Fruit fly (Drosophila melanogaster) whole organism, embryonic: ENCODE results near the gene Stim.
A peak's percentile ranks its signal among the peaks of the same experiment; 100 is the strongest.

Experiments
- Adf1 ChIP-seq: fragments of 200-800 bp; sonication (Bioruptor generic); IDR thresholded peaks from 2 replicates; pipeline ENCODE4 v1.3.6; 2022; ENCODE audit warnings: missing biosample characterization, missing genetic modification characterization
- BEAF-32 ChIP-seq: fragments of 200-800 bp; sonication (Bioruptor generic); optimal IDR thresholded peaks from 3 replicates; lab custom pipeline; 2017; ENCODE audit warnings: missing biosample characterization, missing genetic modification characterization, mild to moderate bottlenecking, moderate library complexity, missing genetic modification reagents
- CG12391 ChIP-seq: fragments of 200-800 bp; sonication (Bioruptor generic); optimal IDR thresholded peaks from 3 replicates; lab custom pipeline; 2018; ENCODE audit warnings: missing biosample characterization, mild to moderate bottlenecking, missing genetic modification characterization, moderate library complexity
- CG12659 ChIP-seq: fragments of 200-800 bp; sonication (Bioruptor generic); optimal IDR thresholded peaks from 3 replicates; lab custom pipeline; 2017; ENCODE audit warnings: mild to moderate bottlenecking, missing biosample characterization, missing genetic modification reagents, missing genetic modification characterization
- CG13296 ChIP-seq: fragments of 200-800 bp; sonication (Bioruptor generic); optimal IDR thresholded peaks from 3 replicates; lab custom pipeline; 2018; ENCODE audit warnings: missing biosample characterization, mild to moderate bottlenecking, missing genetic modification characterization
- CG15073 ChIP-seq: fragments of 200-800 bp; sonication (Bioruptor generic); optimal IDR thresholded peaks from 2 replicates; lab custom pipeline; 2016; ENCODE audit warnings: missing biosample characterization, missing genetic modification characterization
- CG1647 ChIP-seq: fragments of 200-800 bp; sonication (Bioruptor generic); optimal IDR thresholded peaks from 3 replicates; lab custom pipeline; 2016; ENCODE audit warnings: missing biosample characterization, missing genetic modification characterization
- CG17361 ChIP-seq: fragments of 200-800 bp; sonication (Bioruptor generic); IDR thresholded peaks from 3 replicates; pipeline ENCODE4 v1.3.6; 2022; ENCODE audit warnings: missing biosample characterization, missing genetic modification characterization
- CG2116 ChIP-seq: fragments of 200-800 bp; sonication (Bioruptor generic); optimal IDR thresholded peaks from 3 replicates; lab custom pipeline; 2018; ENCODE audit warnings: missing biosample characterization, mild to moderate bottlenecking, missing genetic modification characterization
- CG2712 ChIP-seq: fragments of 200-800 bp; optimal IDR thresholded peaks from 3 replicates; lab custom pipeline; 2019; ENCODE audit warnings: missing biosample characterization, mild to moderate bottlenecking, missing genetic modification characterization, moderate library complexity
- CG2875 ChIP-seq: fragments of 200-800 bp; sonication (Bioruptor generic); optimal IDR thresholded peaks from 2 replicates; lab custom pipeline; 2017; ENCODE audit warnings: missing biosample characterization, mild to moderate bottlenecking, missing genetic modification characterization, missing genetic modification reagents
- CG32532 ChIP-seq: fragments of 200-800 bp; sonication (Bioruptor generic); IDR thresholded peaks from 2 replicates; pipeline ENCODE4 v1.3.6; 2022; ENCODE audit warnings: missing biosample characterization, missing genetic modification characterization
- CG3995 ChIP-seq: fragments of 200-800 bp; sonication (Bioruptor generic); optimal IDR thresholded peaks from 3 replicates; lab custom pipeline; 2016; ENCODE audit warnings: missing biosample characterization, missing genetic modification characterization
- CG4730 ChIP-seq: fragments of 200-800 bp; sonication (Bioruptor generic); IDR thresholded peaks from 2 replicates; pipeline ENCODE4 v1.3.6; 2022; ENCODE audit warnings: missing biosample characterization, missing genetic modification characterization
- CG5953 ChIP-seq: fragments of 200-800 bp; sonication (Bioruptor generic); IDR thresholded peaks from 2 replicates; pipeline ENCODE4 v1.3.6; 2022; ENCODE audit warnings: missing biosample characterization, missing genetic modification characterization
- CG7786 ChIP-seq: fragments of 200-800 bp; sonication (Bioruptor generic); optimal IDR thresholded peaks from 2 replicates; lab custom pipeline; 2016; ENCODE audit warnings: missing biosample characterization, missing genetic modification characterization
- CG8924 ChIP-seq: fragments of 200-800 bp; optimal IDR thresholded peaks from 3 replicates; lab custom pipeline; 2019; ENCODE audit warnings: missing biosample characterization, mild to moderate bottlenecking, missing genetic modification characterization, moderate library complexity
- CHES-1-like ChIP-seq: fragments of 200-800 bp; sonication (Bioruptor generic); optimal IDR thresholded peaks from 2 replicates; lab custom pipeline; 2016; ENCODE audit warnings: missing biosample characterization, missing genetic modification characterization
- Camta ChIP-seq: fragments of 200-800 bp; sonication (Bioruptor generic); optimal IDR thresholded peaks from 2 replicates; lab custom pipeline; 2016; ENCODE audit warnings: missing biosample characterization, missing genetic modification characterization
- CrebB ChIP-seq: fragments of 200-800 bp; sonication (Bioruptor generic); optimal IDR thresholded peaks from 3 replicates; lab custom pipeline; 2018; ENCODE audit warnings: missing biosample characterization, mild to moderate bottlenecking, missing genetic modification characterization
- Dek ChIP-seq: fragments of 200-800 bp; sonication (Bioruptor generic); optimal IDR thresholded peaks from 3 replicates; lab custom pipeline; 2019; ENCODE audit warnings: missing biosample characterization, mild to moderate bottlenecking, missing genetic modification characterization, moderate library complexity
- Dll ChIP-seq: fragments of 200-800 bp; sonication (Bioruptor generic); IDR thresholded peaks from 4 replicates; pipeline ENCODE4 v1.3.6; 2022; ENCODE audit warnings: missing biosample characterization, missing genetic modification characterization; ENCODE audit not compliant: partially characterized antibody
- Dp ChIP-seq: fragments of 200-800 bp; sonication (Bioruptor generic); optimal IDR thresholded peaks from 2 replicates; lab custom pipeline; 2018; ENCODE audit warnings: missing biosample characterization, mild to moderate bottlenecking, missing genetic modification characterization, moderate library complexity
- Dref ChIP-seq: fragments of 200-800 bp; sonication (Bioruptor generic); IDR thresholded peaks from 2 replicates; pipeline ENCODE4 v1.3.6; 2022; ENCODE audit warnings: missing biosample characterization, missing genetic modification characterization
- HLH4C ChIP-seq: fragments of 200-800 bp; sonication (Bioruptor generic); IDR thresholded peaks from 3 replicates; pipeline ENCODE4 v1.3.6; 2022; ENCODE audit warnings: missing biosample characterization, missing genetic modification characterization; ENCODE audit not compliant: partially characterized antibody
- Kr ChIP-seq: fragments of 200-800 bp; sonication (Bioruptor generic); optimal IDR thresholded peaks from 2 replicates; lab custom pipeline; 2017; ENCODE audit warnings: missing biosample characterization, mild to moderate bottlenecking, missing genetic modification characterization
- Lhr ChIP-seq: fragments of 200-800 bp; sonication (Bioruptor generic); optimal IDR thresholded peaks from 3 replicates; lab custom pipeline; 2017; ENCODE audit warnings: mild to moderate bottlenecking, missing biosample characterization, missing genetic modification reagents, missing genetic modification characterization
- MBD-R2 ChIP-seq: fragments of 200-800 bp; sonication (Bioruptor generic); IDR thresholded peaks from 2 replicates; pipeline ENCODE4 v1.3.6; 2022; ENCODE audit warnings: missing biosample characterization, missing genetic modification characterization
- MESR4 ChIP-seq: fragments of 200-800 bp; sonication (Bioruptor generic); optimal IDR thresholded peaks from 2 replicates; lab custom pipeline; 2018; ENCODE audit warnings: missing biosample characterization, mild to moderate bottlenecking, missing genetic modification characterization, moderate library complexity
- Nf-YA ChIP-seq: fragments of 200-800 bp; sonication (Bioruptor generic); IDR thresholded peaks from 2 replicates; pipeline ENCODE4 v1.3.6; 2022; ENCODE audit warnings: missing biosample characterization, missing genetic modification characterization
- abd-A ChIP-seq: fragments of 200-800 bp; sonication (Bioruptor generic); optimal IDR thresholded peaks from 3 replicates; lab custom pipeline; 2019; ENCODE audit warnings: missing biosample characterization, mild to moderate bottlenecking, missing genetic modification characterization, moderate library complexity
- ato ChIP-seq: fragments of 200-800 bp; sonication (Bioruptor generic); IDR thresholded peaks from 2 replicates; pipeline ENCODE4 v1.3.6; 2022; ENCODE audit warnings: missing biosample characterization, missing genetic modification characterization; ENCODE audit not compliant: partially characterized antibody
- chinmo ChIP-seq: fragments of 200-800 bp; sonication (Bioruptor generic); IDR thresholded peaks from 4 replicates; pipeline ENCODE4 v1.3.6; 2022; ENCODE audit warnings: missing biosample characterization, missing genetic modification characterization; ENCODE audit not compliant: partially characterized antibody
- ci ChIP-seq: fragments of 200-800 bp; sonication (Bioruptor generic); IDR thresholded peaks from 3 replicates; pipeline ENCODE4 v1.3.6; 2022; ENCODE audit warnings: missing biosample characterization, missing genetic modification characterization
- ems ChIP-seq: fragments of 200-800 bp; sonication (Bioruptor generic); optimal IDR thresholded peaks from 3 replicates; lab custom pipeline; 2016; ENCODE audit warnings: missing biosample characterization, missing genetic modification characterization
- esg ChIP-seq: fragments of 200-800 bp; sonication (Bioruptor generic); conservative IDR thresholded peaks from 2 replicates; pipeline ENCODE4 v1.3.6; 2022; ENCODE audit warnings: missing biosample characterization, missing genetic modification characterization
- grn ChIP-seq: fragments of 200-800 bp; sonication (Bioruptor generic); optimal IDR thresholded peaks from 3 replicates; lab custom pipeline; 2017; ENCODE audit warnings: missing biosample characterization, missing genetic modification characterization
- ham ChIP-seq: fragments of 200-800 bp; sonication (Bioruptor generic); IDR thresholded peaks from 2 replicates; pipeline ENCODE4 v1.3.6; 2022; ENCODE audit warnings: missing biosample characterization, missing genetic modification characterization
- hb ChIP-seq: fragments of 200-800 bp; sonication (Bioruptor generic); IDR thresholded peaks from 3 replicates; pipeline ENCODE4 v1.3.6; 2022; ENCODE audit warnings: missing biosample characterization, missing genetic modification characterization; ENCODE audit not compliant: partially characterized antibody
- jigr1 ChIP-seq: fragments of 200-800 bp; sonication (Bioruptor generic); IDR thresholded peaks from 3 replicates; pipeline ENCODE4 v1.3.6; 2022; ENCODE audit warnings: missing biosample characterization, missing genetic modification characterization
- kni ChIP-seq: fragments of 200-800 bp; sonication (Bioruptor generic); optimal IDR thresholded peaks from 3 replicates; lab custom pipeline; 2017; ENCODE audit warnings: mild to moderate bottlenecking, missing biosample characterization, missing genetic modification reagents, missing genetic modification characterization
- onecut ChIP-seq: fragments of 200-800 bp; sonication (Bioruptor generic); IDR thresholded peaks from 2 replicates; pipeline ENCODE4 v1.3.6; 2022; ENCODE audit warnings: missing biosample characterization, missing genetic modification characterization
- phol ChIP-seq: fragments of 200-800 bp; sonication (Bioruptor generic); optimal IDR thresholded peaks from 3 replicates; lab custom pipeline; 2018; ENCODE audit warnings: missing biosample characterization, mild to moderate bottlenecking, missing genetic modification characterization, moderate library complexity
- pzg ChIP-seq: fragments of 200-800 bp; sonication (Bioruptor generic); optimal IDR thresholded peaks from 3 replicates; lab custom pipeline; 2018; ENCODE audit warnings: missing biosample characterization, mild to moderate bottlenecking, missing genetic modification characterization, moderate library complexity
- stwl ChIP-seq: fragments of 200-800 bp; sonication (Bioruptor generic); optimal IDR thresholded peaks from 3 replicates; lab custom pipeline; 2018; ENCODE audit warnings: missing biosample characterization, mild to moderate bottlenecking, missing genetic modification characterization, moderate library complexity
- ttk ChIP-seq: fragments of 200-800 bp; sonication (Bioruptor generic); IDR thresholded peaks from 2 replicates; pipeline ENCODE4 v2.1.2; 2022; ENCODE audit warnings: missing biosample characterization, missing genetic modification characterization
- zen2 ChIP-seq: fragments of 200-800 bp; sonication (Bioruptor generic); IDR thresholded peaks from 3 replicates; pipeline ENCODE4 v1.3.6; 2022; ENCODE audit warnings: missing biosample characterization, missing genetic modification characterization; ENCODE audit not compliant: partially characterized antibody
- zfh2 ChIP-seq: fragments of 200-800 bp; sonication (Bioruptor generic); optimal IDR thresholded peaks from 2 replicates; lab custom pipeline; 2016; ENCODE audit warnings: missing biosample characterization, missing genetic modification characterization

Gene Stim

dm6 chrX:15891606-15892345 is 48.5 kb downstream of the Stim start, which contains the start of gene shi (continued):
- TF ChIP-seq pzg, result peak; percentile 94
- TF ChIP-seq Kr, result no peak
- TF ChIP-seq Dref (GFP tag; lab: Robert Waterston, UW), result peak; percentile 96
- peak; percentile 47; the same call in 1 of the 2 replicates for TF ChIP-seq CG32532
- TF ChIP-seq CrebB (tag; lab: Kevin White, UChicago), result peak; percentile 32
- peak; percentile 9 for TF ChIP-seq CG3995 (GFP tag; lab: Kevin White, UChicago)
- no peak for TF ChIP-seq CG15073 (GFP tag; lab: Kevin White, UChicago)
- peak; percentile 58; the same call in 2 of the 3 replicates for TF ChIP-seq ci (GFP tag; lab: Robert Waterston, UW)
- TF ChIP-seq hb (GFP tag; lab: Robert Waterston, UW), result peak; percentile 99
- peak; percentile 99 for TF ChIP-seq HLH4C (GFP tag; lab: Robert Waterston, UW)
- peak; percentile 19 for TF ChIP-seq kni (GFP tag; lab: Kevin White, UChicago)
- peak; percentile 46 for TF ChIP-seq Lhr (GFP tag; lab: Kevin White, UChicago)
- TF ChIP-seq phol (tag; lab: Kevin White, UChicago), result peak; percentile 44
- peak; percentile 52 for TF ChIP-seq grn (GFP tag; lab: Kevin White, UChicago)
- peak; percentile 95 for TF ChIP-seq Dll
- no peak for TF ChIP-seq CG1647 (GFP tag; lab: Kevin White, UChicago)
- peak; percentile 14 for TF ChIP-seq CG7786
- TF ChIP-seq ham (GFP tag; lab: Robert Waterston, UW), result no peak
- TF ChIP-seq CG8924 (tag; lab: Kevin White, UChicago), result peak; percentile 56
- TF ChIP-seq MBD-R2 (GFP tag; lab: Robert Waterston, UW), result peak; percentile 47
- no peak for TF ChIP-seq ems (GFP tag; lab: Kevin White, UChicago)
- peak; percentile 97; the same call in 2 of the 3 replicates for TF ChIP-seq zen2 (GFP tag; lab: Robert Waterston, UW)
- TF ChIP-seq CG5953 (GFP tag; lab: Robert Waterston, UW), result no peak
- TF ChIP-seq jigr1 (GFP tag; lab: Robert Waterston, UW), result no peak
- no peak for TF ChIP-seq Adf1 (GFP tag; lab: Robert Waterston, UW)
- peak; percentile 96 for TF ChIP-seq chinmo (GFP tag; lab: Robert Waterston, UW)
- TF ChIP-seq CHES-1-like (GFP tag; lab: Kevin White, UChicago), result peak; percentile 44
- TF ChIP-seq CG4730 (GFP tag; lab: Robert Waterston, UW), result no peak
- TF ChIP-seq ttk, result no peak
- no peak for TF ChIP-seq esg (GFP tag; lab: Robert Waterston, UW)
- no peak for TF ChIP-seq CG2875 (GFP tag; lab: Kevin White, UChicago)
- TF ChIP-seq abd-A (tag; lab: Kevin White, UChicago), result peak; percentile 83
- peak; percentile 89 for TF ChIP-seq stwl (tag; lab: Kevin White, UChicago)
- peak; percentile 46 for TF ChIP-seq CG2712 (tag; lab: Kevin White, UChicago)
- no peak for TF ChIP-seq Camta (GFP tag; lab: Kevin White, UChicago)
- TF ChIP-seq Dek, result no peak
- peak; percentile 26; the same call in 1 of the 3 replicates for TF ChIP-seq CG17361 (GFP tag; lab: Robert Waterston, UW)
- peak; percentile 23 for TF ChIP-seq CG13296 (GFP tag; lab: Kevin White, UChicago)
- peak; percentile 76 for TF ChIP-seq CG12659 (GFP tag; lab: Kevin White, UChicago)
- peak; percentile 50 for TF ChIP-seq CG12391 (tag; lab: Kevin White, UChicago)
- peak; percentile 89 for TF ChIP-seq CG2116 (GFP tag; lab: Kevin White, UChicago)
- peak; percentile 22 for TF ChIP-seq onecut
- peak; percentile 53 for TF ChIP-seq Dp
- peak; percentile 13 for TF ChIP-seq zfh2 (GFP tag; lab: Kevin White, UChicago)
- 0 out of 2 replicates have a peak, but pooled peaks have one; percentile 18 for TF ChIP-seq Nf-YA (GFP tag; lab: Robert Waterston, UW)
- TF ChIP-seq MESR4 (GFP tag; lab: Kevin White, UChicago), result peak; percentile 72
- TF ChIP-seq BEAF-32, result peak; percentile 98
- peak; percentile 99 for TF ChIP-seq ato (GFP tag; lab: Robert Waterston, UW)
